Fruit fly (Drosophila melanogaster) whole organism, wandering third instar larva: ENCODE results near the gene dsf.
A peak's percentile ranks its signal among the peaks of the same experiment; 100 is the strongest.

Source experiments
- HLH106 ChIP-seq: fragments of 200-800 bp; optimal IDR thresholded peaks from 3 replicates; lab custom pipeline; 2019; ENCODE audit warnings: missing biosample characterization, mild to moderate bottlenecking, missing genetic modification characterization, moderate library complexity
- Hnf4 ChIP-seq: fragments of 200-800 bp; sonication (Bioruptor generic); optimal IDR thresholded peaks from 2 replicates; lab custom pipeline; 2016; ENCODE audit warnings: missing biosample characterization, mild to moderate bottlenecking, missing genetic modification characterization

DNA sequence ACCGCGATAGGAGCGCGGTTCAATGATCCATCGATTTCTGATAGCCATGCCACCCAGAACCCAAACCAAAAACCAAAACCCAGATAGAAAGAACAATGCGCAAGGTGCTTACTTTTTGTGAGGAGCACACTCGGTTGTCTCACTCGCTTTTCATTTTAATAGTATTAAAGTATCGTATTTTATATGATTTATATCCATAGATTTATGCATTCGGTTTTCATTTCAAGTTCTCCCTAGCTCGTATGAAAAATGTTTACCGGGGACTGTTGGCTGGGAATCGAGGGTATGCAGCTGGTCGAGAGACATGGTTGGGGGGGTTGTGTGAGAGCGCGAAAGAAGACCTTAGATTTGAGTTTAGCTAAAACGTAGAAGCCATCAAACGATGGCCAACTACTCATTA is 46.3 kb downstream of the dsf start:
- TF ChIP-seq Hnf4 (peak; percentile 60), HLH106 (tag; lab: Kevin White, UChicago) (peak; percentile 60)
